Fruit fly (Drosophila melanogaster) whole organism, embryonic: ENCODE data around the gene prtp.
A peak's percentile ranks its signal among the peaks of the same experiment; 100 is the strongest.

Experiments used
- Awh ChIP-seq: fragments of 200-800 bp; sonication (Bioruptor generic); IDR thresholded peaks from 2 replicates; pipeline ENCODE4, ENCODE4 v1.3.6; 2022; ENCODE audit warnings: missing biosample characterization, missing genetic modification characterization
- B-H1 ChIP-seq: fragments of 200-800 bp; sonication (Bioruptor generic); IDR thresholded peaks from 3 replicates; pipeline ENCODE4 v1.3.6; 2022; ENCODE audit warnings: missing biosample characterization, missing genetic modification characterization
- Blimp-1 ChIP-seq: fragments of 200-800 bp; sonication (Bioruptor generic); optimal IDR thresholded peaks from 3 replicates; lab custom pipeline; 2018; ENCODE audit warnings: missing biosample characterization, missing genetic modification characterization, mild to moderate bottlenecking, moderate library complexity, missing genetic modification reagents
- Bteb2 ChIP-seq: fragments of 200-800 bp; sonication (Bioruptor generic); optimal IDR thresholded peaks from 2 replicates; lab custom pipeline; 2016; ENCODE audit warnings: missing biosample characterization, missing genetic modification characterization
- CG1024 ChIP-seq: fragments of 200-800 bp; sonication (Bioruptor generic); IDR thresholded peaks from 2 replicates; pipeline ENCODE4 v1.3.6; 2022; ENCODE audit warnings: missing biosample characterization, missing genetic modification characterization
- CG10321 ChIP-seq: fragments of 200-800 bp; sonication (Bioruptor generic); IDR thresholded peaks from 2 replicates; pipeline ENCODE4 v1.3.6; 2022; ENCODE audit warnings: missing biosample characterization, missing genetic modification characterization
- CG12769 ChIP-seq: fragments of 200-800 bp; sonication (Bioruptor generic); optimal IDR thresholded peaks from 2 replicates; lab custom pipeline; 2019; ENCODE audit warnings: missing biosample characterization, mild to moderate bottlenecking, missing genetic modification characterization, moderate library complexity
- CG13123 ChIP-seq: fragments of 200-800 bp; sonication (Bioruptor generic); optimal IDR thresholded peaks from 2 replicates; lab custom pipeline; 2016; ENCODE audit warnings: missing biosample characterization, missing genetic modification characterization
- CG13287 ChIP-seq: fragments of 200-800 bp; sonication (Bioruptor generic); IDR thresholded peaks from 2 replicates; pipeline ENCODE4 v1.3.6; 2022; ENCODE audit warnings: missing biosample characterization, missing genetic modification characterization; ENCODE audit not compliant: partially characterized antibody
- CG14441 ChIP-seq: fragments of 200-800 bp; sonication (Bioruptor generic); IDR thresholded peaks from 2 replicates; pipeline ENCODE4 v1.3.6; 2022; ENCODE audit warnings: missing biosample characterization, missing genetic modification characterization
- CG15601 ChIP-seq: fragments of 200-800 bp; sonication (Bioruptor generic); optimal IDR thresholded peaks from 3 replicates; lab custom pipeline; 2019; ENCODE audit warnings: missing biosample characterization, mild to moderate bottlenecking, missing genetic modification characterization, moderate library complexity
- CG18011 ChIP-seq: fragments of 200-800 bp; sonication (Bioruptor generic); optimal IDR thresholded peaks from 2 replicates; lab custom pipeline; 2017; ENCODE audit warnings: missing biosample characterization, missing genetic modification characterization, mild to moderate bottlenecking, moderate library complexity, missing genotype
- CG2116 ChIP-seq: fragments of 200-800 bp; sonication (Bioruptor generic); optimal IDR thresholded peaks from 3 replicates; lab custom pipeline; 2018; ENCODE audit warnings: missing biosample characterization, mild to moderate bottlenecking, missing genetic modification characterization
- CG2875 ChIP-seq: fragments of 200-800 bp; sonication (Bioruptor generic); optimal IDR thresholded peaks from 2 replicates; lab custom pipeline; 2017; ENCODE audit warnings: missing biosample characterization, mild to moderate bottlenecking, missing genetic modification characterization, missing genetic modification reagents
- CG2889 ChIP-seq: fragments of 200-800 bp; sonication (Bioruptor generic); IDR thresholded peaks from 3 replicates; pipeline ENCODE4 v1.3.6; 2022; ENCODE audit warnings: missing biosample characterization, missing genetic modification characterization
- CG3847 ChIP-seq: fragments of 200-800 bp; sonication (Bioruptor generic); IDR thresholded peaks from 2 replicates; pipeline ENCODE4 v1.3.6; 2022; ENCODE audit warnings: missing biosample characterization, missing genetic modification characterization
- CG3995 ChIP-seq: fragments of 200-800 bp; sonication (Bioruptor generic); optimal IDR thresholded peaks from 3 replicates; lab custom pipeline; 2016; ENCODE audit warnings: missing biosample characterization, missing genetic modification characterization
- CG4328 ChIP-seq: fragments of 200-800 bp; sonication (Bioruptor generic); optimal IDR thresholded peaks from 3 replicates; lab custom pipeline; 2017; ENCODE audit warnings: missing biosample characterization, missing genetic modification reagents, missing genetic modification characterization
- CG4617 ChIP-seq: fragments of 200-800 bp; sonication (Bioruptor generic); optimal IDR thresholded peaks from 3 replicates; lab custom pipeline; 2016; ENCODE audit warnings: missing biosample characterization, missing genetic modification characterization, borderline replicate concordance
- CoRest ChIP-seq: fragments of 200-800 bp; sonication (Bioruptor generic); optimal IDR thresholded peaks from 3 replicates; lab custom pipeline; 2018; ENCODE audit warnings: missing biosample characterization, mild to moderate bottlenecking, missing genetic modification characterization, moderate library complexity
- CrebB ChIP-seq: fragments of 200-800 bp; sonication (Bioruptor generic); optimal IDR thresholded peaks from 3 replicates; lab custom pipeline; 2018; ENCODE audit warnings: missing biosample characterization, mild to moderate bottlenecking, missing genetic modification characterization
- D ChIP-seq, 2 experiments: fragments of 200-800 bp in 1 of 2; fragments of >200 bp in 1 of 2; sonication (Bioruptor generic) in 1 of 2; optimal IDR thresholded peaks; 2 replicates in 1 of 2; 3 replicates in 1 of 2; lab custom pipeline; 2017; ENCODE audit warnings: mild to moderate bottlenecking in 1 of 2, missing biosample characterization in 1 of 2, missing genetic modification characterization in 1 of 2, missing genetic modification reagents in 1 of 2
- Hmx ChIP-seq: fragments of 200-800 bp; sonication (Bioruptor generic); optimal IDR thresholded peaks from 2 replicates; lab custom pipeline; 2016; ENCODE audit warnings: missing biosample characterization, missing genetic modification characterization
- Hr78 ChIP-seq, 2 experiments: fragments of 200-800 bp in 1 of 2; fragments of >200 bp in 1 of 2; sonication (Bioruptor generic) in 1 of 2; optimal IDR thresholded peaks; 2 replicates each; lab custom pipeline; 2017 to 2019; ENCODE audit warnings: missing biosample characterization in 2 of 2, missing genetic modification characterization in 2 of 2, mild to moderate bottlenecking in 1 of 2, moderate library complexity in 1 of 2
- Lhr ChIP-seq: fragments of 200-800 bp; sonication (Bioruptor generic); optimal IDR thresholded peaks from 3 replicates; lab custom pipeline; 2017; ENCODE audit warnings: mild to moderate bottlenecking, missing biosample characterization, missing genetic modification reagents, missing genetic modification characterization
- Med ChIP-seq: fragments of 200-800 bp; sonication (Bioruptor generic); peaks from one replicate; lab custom pipeline; 2016; ENCODE audit warnings: missing biosample characterization, missing genetic modification characterization, mild to moderate bottlenecking, inconsistent platforms, moderate library complexity
- Scr ChIP-seq: fragments of 200-800 bp; sonication (Bioruptor generic); IDR thresholded peaks from 2 replicates; pipeline ENCODE4 v1.3.6; 2022; ENCODE audit warnings: missing biosample characterization, missing genetic modification characterization; ENCODE audit not compliant: partially characterized antibody
- cg ChIP-seq: fragments of 200-800 bp; sonication (Bioruptor generic); optimal IDR thresholded peaks from 3 replicates; lab custom pipeline; 2019; ENCODE audit warnings: missing biosample characterization, mild to moderate bottlenecking, missing genetic modification characterization, moderate library complexity
- crol ChIP-seq: fragments of 200-800 bp; sonication (Bioruptor generic); IDR thresholded peaks from 2 replicates; pipeline ENCODE4 v1.3.6; 2022; ENCODE audit warnings: missing biosample characterization, missing genetic modification characterization
- fd102C ChIP-seq: fragments of 200-800 bp; sonication (Bioruptor generic); optimal IDR thresholded peaks from 2 replicates; lab custom pipeline; 2018; ENCODE audit warnings: missing biosample characterization, mild to moderate bottlenecking, missing genetic modification characterization, moderate library complexity
- fru ChIP-seq: fragments of >200 bp; optimal IDR thresholded peaks from 2 replicates; lab custom pipeline; 2017
- gsb ChIP-seq: fragments of 200-800 bp; sonication (Bioruptor generic); IDR thresholded peaks from 2 replicates; pipeline ENCODE4 v1.3.6; 2022; ENCODE audit warnings: missing biosample characterization, missing genetic modification characterization
- gt ChIP-seq: fragments of 200-800 bp; sonication (Bioruptor generic); IDR thresholded peaks from 2 replicates; pipeline ENCODE4 v1.3.6; 2022; ENCODE audit warnings: missing biosample characterization, missing genetic modification characterization
- kni ChIP-seq: fragments of 200-800 bp; sonication (Bioruptor generic); optimal IDR thresholded peaks from 3 replicates; lab custom pipeline; 2017; ENCODE audit warnings: mild to moderate bottlenecking, missing biosample characterization, missing genetic modification reagents, missing genetic modification characterization
- lab ChIP-seq: fragments of 200-800 bp; sonication (Bioruptor generic); optimal IDR thresholded peaks from 3 replicates; lab custom pipeline; 2017; ENCODE audit warnings: missing biosample characterization, missing genetic modification characterization, mild to moderate bottlenecking, moderate library complexity, missing genetic modification reagents
- mam ChIP-seq: fragments of 200-800 bp; sonication (Bioruptor generic); optimal IDR thresholded peaks from 3 replicates; lab custom pipeline; 2016; ENCODE audit warnings: missing biosample characterization, missing genetic modification characterization
- nau ChIP-seq: fragments of 200-800 bp; sonication (Bioruptor generic); optimal IDR thresholded peaks from 3 replicates; lab custom pipeline; 2017; ENCODE audit warnings: missing biosample characterization, mild to moderate bottlenecking, missing genetic modification characterization, missing genetic modification reagents
- nerfin-1 ChIP-seq: fragments of 200-800 bp; sonication (Bioruptor generic); optimal IDR thresholded peaks from 3 replicates; lab custom pipeline; 2019; ENCODE audit warnings: missing biosample characterization, mild to moderate bottlenecking, missing genetic modification characterization, moderate library complexity
- nom ChIP-seq: fragments of 200-800 bp; sonication (Bioruptor generic); optimal IDR thresholded peaks from 2 replicates; lab custom pipeline; 2017; ENCODE audit warnings: missing biosample characterization, missing genetic modification characterization, mild to moderate bottlenecking, moderate library complexity, missing genetic modification reagents
- repo ChIP-seq: fragments of 200-800 bp; sonication (Bioruptor generic); optimal IDR thresholded peaks from 2 replicates; lab custom pipeline; 2016; ENCODE audit warnings: missing biosample characterization, missing genetic modification characterization
- slou ChIP-seq: fragments of 200-800 bp; sonication (Bioruptor generic); optimal IDR thresholded peaks from 3 replicates; lab custom pipeline; 2016; ENCODE audit warnings: missing biosample characterization, missing genetic modification characterization
- sr ChIP-seq: fragments of 200-800 bp; sonication (Bioruptor generic); IDR thresholded peaks from 3 replicates; pipeline ENCODE4 v1.3.6; 2022; ENCODE audit warnings: missing biosample characterization, missing genetic modification characterization
- twi ChIP-seq: fragments of 200-800 bp; optimal IDR thresholded peaks from 2 replicates; lab custom pipeline; 2019; ENCODE audit warnings: missing biosample characterization, mild to moderate bottlenecking, missing genetic modification characterization, moderate library complexity
- zfh2 ChIP-seq: fragments of 200-800 bp; sonication (Bioruptor generic); optimal IDR thresholded peaks from 2 replicates; lab custom pipeline; 2016; ENCODE audit warnings: missing biosample characterization, missing genetic modification characterization

The prtp gene

DNA sequence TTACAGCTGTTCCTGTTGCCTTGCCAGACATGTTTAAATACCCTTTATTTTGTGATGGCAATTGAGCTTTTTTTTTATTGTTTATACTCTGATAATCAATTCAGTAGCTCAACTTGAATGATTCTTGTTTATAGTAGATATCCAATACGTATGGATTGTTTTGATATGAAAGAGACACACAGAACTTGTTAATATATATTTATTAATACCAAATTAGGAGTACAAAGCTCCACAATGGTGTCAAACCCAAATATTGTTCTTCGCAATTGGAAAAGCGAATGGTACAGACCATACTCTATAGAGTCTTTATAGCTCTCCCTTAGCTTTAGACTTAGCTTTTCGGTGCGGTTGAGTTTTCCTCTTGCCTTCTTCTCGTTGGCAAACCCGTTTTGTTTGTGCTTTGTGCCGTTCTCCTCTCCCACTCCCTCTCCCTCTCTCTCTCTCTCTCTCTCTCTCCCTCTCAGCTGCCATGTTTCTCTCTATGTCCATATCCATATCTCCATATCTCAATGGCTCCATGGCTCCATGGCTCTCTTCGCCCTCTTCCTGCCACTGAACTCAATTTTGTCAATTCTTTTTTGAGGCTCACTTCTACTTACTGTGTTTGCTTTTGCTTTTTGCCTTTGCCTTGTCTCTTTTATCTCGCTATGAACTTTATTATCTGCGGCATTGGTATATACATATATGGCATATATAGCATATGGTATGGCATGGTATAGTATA, 30.5 kb upstream of the prtp start (continued):
- TF ChIP-seq CrebB (tag; lab: Kevin White, UChicago) (peak; percentile 72), sr (GFP tag; lab: Robert Waterston, UW) (peak; percentile 49; the same call in 1 of the 3 replicates), CG3847 (GFP tag; lab: Robert Waterston, UW) (no peak), zfh2 (no peak), Med (GFP tag; lab: Kevin White, UChicago) (peak; percentile 90), fru (lab: Kevin White, UChicago) (no peak), CG2116 (no peak), gsb (GFP tag; lab: Robert Waterston, UW) (no peak), CG1024 (no peak), CG13123 (GFP tag; lab: Kevin White, UChicago) (no peak), repo (GFP tag; lab: Kevin White, UChicago) (peak; percentile 31), CG2875 (peak; percentile 15), Lhr (GFP tag; lab: Kevin White, UChicago) (no peak), nau (GFP tag; lab: Kevin White, UChicago) (peak; percentile 59), fd102C (GFP tag; lab: Kevin White, UChicago) (no peak)

DNA sequence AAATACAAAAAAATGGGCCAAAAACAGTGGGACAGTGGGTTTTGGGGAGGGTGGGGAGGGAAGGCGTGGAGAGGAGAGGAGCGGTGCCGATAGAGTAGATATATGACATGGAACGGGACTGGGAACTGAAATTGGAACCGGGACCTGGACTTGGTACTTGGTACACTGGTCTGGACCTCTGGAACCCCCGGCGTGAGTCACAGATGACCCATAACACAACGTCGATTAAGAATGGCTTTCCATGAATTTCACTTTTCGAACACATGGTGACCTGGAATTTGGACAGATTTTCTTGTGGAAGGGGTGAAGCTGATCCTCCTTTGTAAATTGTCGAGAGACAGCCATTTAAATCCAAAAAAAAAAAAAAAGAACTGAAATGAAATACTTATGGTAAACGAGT, 29.9 kb upstream of the prtp start:
- TF ChIP-seq lab (GFP tag; lab: Kevin White, UChicago), result no peak
- no peak for TF ChIP-seq CG4617
- TF ChIP-seq cg (GFP tag; lab: Kevin White, UChicago), result no peak
- peak; percentile 53 for TF ChIP-seq Blimp-1 (GFP tag; lab: Kevin White, UChicago)
- peak; percentile 48 for TF ChIP-seq nom (GFP tag; lab: Kevin White, UChicago)
- TF ChIP-seq CG3995 (GFP tag; lab: Kevin White, UChicago), result no peak
- TF ChIP-seq kni (GFP tag; lab: Kevin White, UChicago), result peak; percentile 39
- TF ChIP-seq nerfin-1 (tag; lab: Kevin White, UChicago), result no peak
- TF ChIP-seq slou, result no peak
- TF ChIP-seq CG3847 (GFP tag; lab: Robert Waterston, UW), result no peak
- no peak for TF ChIP-seq CrebB (tag; lab: Kevin White, UChicago)
- no peak for TF ChIP-seq gt (GFP tag; lab: Robert Waterston, UW)
- TF ChIP-seq Hr78 (GFP tag; optimal IDR thresholded peaks at IDR 0.05; lab: Kevin White, UChicago), result peak in 1 of 2 experiments; percentile 44
- no peak for TF ChIP-seq CG4328 (GFP tag; lab: Kevin White, UChicago)
- no peak for TF ChIP-seq CG18011 (GFP tag; lab: Kevin White, UChicago)
- TF ChIP-seq CG10321 (GFP tag; lab: Robert Waterston, UW), result no peak
- no peak for TF ChIP-seq B-H1
- TF ChIP-seq Hmx (GFP tag; lab: Kevin White, UChicago), result no peak
- TF ChIP-seq twi (tag; lab: Kevin White, UChicago), result peak; percentile 52
- TF ChIP-seq CG14441 (GFP tag; lab: Robert Waterston, UW), result no peak
- no peak for TF ChIP-seq CoRest (tag; lab: Kevin White, UChicago)
- TF ChIP-seq fru (lab: Kevin White, UChicago), result no peak
- no peak for TF ChIP-seq Scr
- no peak for TF ChIP-seq D (optimal IDR thresholded peaks at IDR 0.05; lab: Kevin White, UChicago)
- no peak for TF ChIP-seq D (GFP tag; optimal IDR thresholded peaks at IDR 0.05; lab: Kevin White, UChicago)
- no peak for TF ChIP-seq mam (GFP tag; lab: Kevin White, UChicago)
- no peak for TF ChIP-seq Bteb2 (GFP tag; lab: Kevin White, UChicago)
- TF ChIP-seq CG12769 (tag; lab: Kevin White, UChicago), result no peak
- TF ChIP-seq Awh (GFP tag; lab: Robert Waterston, UW), result no peak
- TF ChIP-seq crol (GFP tag; lab: Robert Waterston, UW), result peak; percentile 77
- TF ChIP-seq CG2889 (GFP tag; lab: Robert Waterston, UW), result no peak
- no peak for TF ChIP-seq CG15601 (tag; lab: Kevin White, UChicago)
- TF ChIP-seq CG13287 (GFP tag; lab: Robert Waterston, UW), result no peak
